Fruit fly (Drosophila melanogaster) whole organism, embryonic: ENCODE results near the gene CG1440.
A peak's percentile ranks its signal among the peaks of the same experiment; 100 is the strongest.

Source experiments
- Ada2b ChIP-seq: fragments of 200-800 bp; sonication (Bioruptor generic); IDR thresholded peaks from 2 replicates; pipeline ENCODE4 v1.3.6; 2022; ENCODE audit warnings: missing biosample characterization, missing genetic modification characterization
- Asciz ChIP-seq: fragments of 200-800 bp; sonication (Bioruptor generic); optimal IDR thresholded peaks from 2 replicates; lab custom pipeline; 2017; ENCODE audit warnings: missing biosample characterization, mild to moderate bottlenecking, missing genetic modification characterization, missing genetic modification reagents
- C15 ChIP-seq: fragments of 200-800 bp; sonication (Bioruptor generic); IDR thresholded peaks from 3 replicates; pipeline ENCODE4 v1.3.6; 2022; ENCODE audit warnings: missing biosample characterization, missing genetic modification characterization
- CG10267 ChIP-seq: fragments of 200-800 bp; sonication (Bioruptor generic); optimal IDR thresholded peaks from 2 replicates; lab custom pipeline; 2018; ENCODE audit warnings: missing biosample characterization, mild to moderate bottlenecking, missing genetic modification characterization, moderate library complexity
- CG10431 ChIP-seq: fragments of 200-800 bp; sonication (Bioruptor generic); optimal IDR thresholded peaks from 3 replicates; lab custom pipeline; 2018; ENCODE audit warnings: missing biosample characterization, mild to moderate bottlenecking, missing genetic modification characterization
- CG11247 ChIP-seq: fragments of 200-800 bp; sonication (Bioruptor generic); IDR thresholded peaks from 2 replicates; pipeline ENCODE4 v1.3.6; 2022; ENCODE audit warnings: missing biosample characterization, missing genetic modification characterization
- CG11398 ChIP-seq: fragments of 200-800 bp; sonication (Bioruptor generic); optimal IDR thresholded peaks from 2 replicates; lab custom pipeline; 2016; ENCODE audit warnings: missing biosample characterization, missing genetic modification characterization
- CG13123 ChIP-seq: fragments of 200-800 bp; sonication (Bioruptor generic); optimal IDR thresholded peaks from 2 replicates; lab custom pipeline; 2016; ENCODE audit warnings: missing biosample characterization, missing genetic modification characterization
- CG14860 ChIP-seq: fragments of 200-800 bp; sonication (Bioruptor generic); IDR thresholded peaks from 3 replicates; pipeline ENCODE4 v1.3.6; 2022; ENCODE audit warnings: missing biosample characterization, missing genetic modification characterization; ENCODE audit not compliant: partially characterized antibody
- CG16815 ChIP-seq: fragments of 200-800 bp; sonication (Bioruptor generic); optimal IDR thresholded peaks from 3 replicates; lab custom pipeline; 2017; ENCODE audit warnings: missing biosample characterization, mild to moderate bottlenecking, missing genetic modification characterization
- CG2116 ChIP-seq: fragments of 200-800 bp; sonication (Bioruptor generic); optimal IDR thresholded peaks from 3 replicates; lab custom pipeline; 2018; ENCODE audit warnings: missing biosample characterization, mild to moderate bottlenecking, missing genetic modification characterization
- CG2875 ChIP-seq: fragments of 200-800 bp; sonication (Bioruptor generic); optimal IDR thresholded peaks from 2 replicates; lab custom pipeline; 2017; ENCODE audit warnings: missing biosample characterization, mild to moderate bottlenecking, missing genetic modification characterization, missing genetic modification reagents
- CG30403 ChIP-seq: fragments of 200-800 bp; sonication (Bioruptor generic); optimal IDR thresholded peaks from 3 replicates; lab custom pipeline; 2016; ENCODE audit warnings: missing biosample characterization, missing genetic modification characterization
- CG31388 ChIP-seq: fragments of 200-800 bp; sonication (Bioruptor generic); optimal IDR thresholded peaks from 2 replicates; lab custom pipeline; 2016; ENCODE audit warnings: missing biosample characterization, missing genetic modification characterization
- CG32532 ChIP-seq: fragments of 200-800 bp; sonication (Bioruptor generic); IDR thresholded peaks from 2 replicates; pipeline ENCODE4 v1.3.6; 2022; ENCODE audit warnings: missing biosample characterization, missing genetic modification characterization
- CG33557 ChIP-seq: fragments of 200-800 bp; sonication (Bioruptor generic); optimal IDR thresholded peaks from 2 replicates; lab custom pipeline; 2019; ENCODE audit warnings: missing biosample characterization, mild to moderate bottlenecking, missing genetic modification characterization, moderate library complexity
- CG34224 ChIP-seq: fragments of 200-800 bp; sonication (Bioruptor generic); IDR thresholded peaks from 3 replicates; pipeline ENCODE4 v1.3.6; 2022; ENCODE audit warnings: missing biosample characterization, missing genetic modification characterization; ENCODE audit not compliant: partially characterized antibody
- CG34422 ChIP-seq: fragments of 200-800 bp; sonication (Bioruptor generic); IDR thresholded peaks from 3 replicates; pipeline ENCODE4 v1.3.6; 2022; ENCODE audit warnings: missing biosample characterization, missing genetic modification characterization
- CG3995 ChIP-seq: fragments of 200-800 bp; sonication (Bioruptor generic); optimal IDR thresholded peaks from 3 replicates; lab custom pipeline; 2016; ENCODE audit warnings: missing biosample characterization, missing genetic modification characterization
- CG6765 ChIP-seq: fragments of 200-800 bp; sonication (Bioruptor generic); optimal IDR thresholded peaks from 3 replicates; lab custom pipeline; 2017; ENCODE audit warnings: missing biosample characterization, mild to moderate bottlenecking, missing genetic modification characterization
- CG7839 ChIP-seq: fragments of 200-800 bp; sonication (Bioruptor generic); optimal IDR thresholded peaks from 3 replicates; lab custom pipeline; 2018; ENCODE audit warnings: missing biosample characterization, mild to moderate bottlenecking, missing genetic modification characterization, moderate library complexity
- CG7987 ChIP-seq: fragments of 200-800 bp; sonication (Bioruptor generic); optimal IDR thresholded peaks from 2 replicates; lab custom pipeline; 2018; ENCODE audit warnings: missing biosample characterization, mild to moderate bottlenecking, missing genetic modification characterization, moderate library complexity
- CkIIα-i1 ChIP-seq: fragments of 200-800 bp; sonication (Bioruptor generic); IDR thresholded peaks from 2 replicates; pipeline ENCODE4 v1.3.6; 2022; ENCODE audit warnings: missing biosample characterization, missing genetic modification characterization
- CoRest ChIP-seq: fragments of 200-800 bp; sonication (Bioruptor generic); optimal IDR thresholded peaks from 3 replicates; lab custom pipeline; 2018; ENCODE audit warnings: missing biosample characterization, mild to moderate bottlenecking, missing genetic modification characterization, moderate library complexity
- Eip74EF ChIP-seq, 2 experiments: fragments of 200-800 bp in 1 of 2; fragments of >200 bp in 1 of 2; sonication (Bioruptor generic) in 1 of 2; optimal IDR thresholded peaks; 2 replicates each; lab custom pipeline; 2017 to 2019; ENCODE audit warnings: missing biosample characterization in 2 of 2, missing genetic modification characterization in 2 of 2, mild to moderate bottlenecking in 1 of 2, moderate library complexity in 1 of 2
- Fer3 ChIP-seq: fragments of 200-800 bp; sonication (Bioruptor generic); optimal IDR thresholded peaks from 2 replicates; lab custom pipeline; 2018; ENCODE audit warnings: missing biosample characterization, mild to moderate bottlenecking, missing genetic modification characterization, moderate library complexity
- Hey ChIP-seq: fragments of 200-800 bp; sonication (Bioruptor generic); optimal IDR thresholded peaks from 3 replicates; lab custom pipeline; 2018; ENCODE audit warnings: missing biosample characterization, mild to moderate bottlenecking, missing genetic modification characterization
- HmgZ ChIP-seq: fragments of 200-800 bp; sonication (Bioruptor generic); optimal IDR thresholded peaks from 2 replicates; lab custom pipeline; 2018; ENCODE audit warnings: missing biosample characterization, mild to moderate bottlenecking, missing genetic modification characterization
- Hr51 ChIP-seq, 2 experiments: fragments of 200-800 bp; sonication (Bioruptor generic); optimal IDR thresholded peaks; 2 replicates in 1 of 2; 3 replicates in 1 of 2; lab custom pipeline; 2016 to 2018; ENCODE audit warnings: missing biosample characterization in 2 of 2, missing genetic modification characterization in 2 of 2, mild to moderate bottlenecking in 1 of 2, moderate library complexity in 1 of 2
- Hr78 ChIP-seq, 2 experiments: fragments of 200-800 bp in 1 of 2; fragments of >200 bp in 1 of 2; sonication (Bioruptor generic) in 1 of 2; optimal IDR thresholded peaks; 2 replicates each; lab custom pipeline; 2017 to 2019; ENCODE audit warnings: missing biosample characterization in 2 of 2, missing genetic modification characterization in 2 of 2, mild to moderate bottlenecking in 1 of 2, moderate library complexity in 1 of 2
- Lhr ChIP-seq: fragments of 200-800 bp; sonication (Bioruptor generic); optimal IDR thresholded peaks from 3 replicates; lab custom pipeline; 2017; ENCODE audit warnings: mild to moderate bottlenecking, missing biosample characterization, missing genetic modification reagents, missing genetic modification characterization
- NfI ChIP-seq: fragments of 200-800 bp; sonication (Bioruptor generic); optimal IDR thresholded peaks from 3 replicates; lab custom pipeline; 2018; ENCODE audit warnings: missing biosample characterization, mild to moderate bottlenecking, missing genetic modification characterization, moderate library complexity
- Trl ChIP-seq, 3 experiments: fragments of >200 bp in 2 of 3; fragments of 200-800 bp in 1 of 3; sonication (Bioruptor generic) in 1 of 3; optimal IDR thresholded peaks; 2 replicates in 1 of 3; 3 replicates in 2 of 3; lab custom pipeline; 2016 to 2017; ENCODE audit warnings: missing biosample characterization in 1 of 3, missing genetic modification characterization in 1 of 3
- chn ChIP-seq: fragments of 200-800 bp; sonication (Bioruptor generic); optimal IDR thresholded peaks from 2 replicates; lab custom pipeline; 2016; ENCODE audit warnings: missing biosample characterization, missing genetic modification characterization
- cwo ChIP-seq: fragments of 200-800 bp; sonication (Bioruptor generic); optimal IDR thresholded peaks from 3 replicates; lab custom pipeline; 2017; ENCODE audit warnings: missing biosample characterization, missing genetic modification characterization, mild to moderate bottlenecking, moderate library complexity, missing genetic modification reagents
- dimm ChIP-seq: fragments of 200-800 bp; sonication (Bioruptor generic); IDR thresholded peaks from 2 replicates; pipeline ENCODE4 v1.3.6; 2022; ENCODE audit warnings: missing biosample characterization, missing genetic modification characterization
- grau ChIP-seq: fragments of 200-800 bp; optimal IDR thresholded peaks from 3 replicates; lab custom pipeline; 2019; ENCODE audit warnings: missing biosample characterization, mild to moderate bottlenecking, missing genetic modification characterization, moderate library complexity
- hth ChIP-seq: fragments of >200 bp; optimal IDR thresholded peaks from 2 replicates; lab custom pipeline; 2017; ENCODE audit warnings: inconsistent platforms
- lilli ChIP-seq: fragments of 200-800 bp; sonication (Bioruptor generic); optimal IDR thresholded peaks from 3 replicates; lab custom pipeline; 2016; ENCODE audit warnings: missing biosample characterization, missing genetic modification characterization
- pan ChIP-seq, 4 experiments: fragments of >200 bp in 3 of 4; fragments of 200-800 bp in 1 of 4; sonication (Bioruptor generic) in 1 of 4; optimal IDR thresholded peaks in 3 of 4; IDR thresholded peaks in 1 of 4; 2 replicates each; pipeline versions ENCODE4 v1.3.6 to Lab custom; 2017 to 2022; ENCODE audit warnings: missing biosample characterization in 2 of 4, missing genetic modification characterization in 2 of 4, mixed read lengths in 1 of 4
- pfk ChIP-seq: fragments of 200-800 bp; sonication (Bioruptor generic); optimal IDR thresholded peaks from 2 replicates; lab custom pipeline; 2018; ENCODE audit warnings: missing biosample characterization, mild to moderate bottlenecking, missing genetic modification characterization, moderate library complexity
- pzg ChIP-seq: fragments of 200-800 bp; sonication (Bioruptor generic); optimal IDR thresholded peaks from 3 replicates; lab custom pipeline; 2018; ENCODE audit warnings: missing biosample characterization, mild to moderate bottlenecking, missing genetic modification characterization, moderate library complexity
- ro ChIP-seq: fragments of 200-800 bp; sonication (Bioruptor generic); IDR thresholded peaks from 2 replicates; pipeline ENCODE4 v1.3.6; 2022; ENCODE audit warnings: missing biosample characterization, missing genetic modification characterization
- sisA ChIP-seq: fragments of 200-800 bp; sonication (Bioruptor generic); IDR thresholded peaks from 2 replicates; pipeline ENCODE4 v1.3.6; 2022; ENCODE audit warnings: missing biosample characterization, missing genetic modification characterization
- slp2 ChIP-seq: fragments of 200-800 bp; sonication (Bioruptor generic); optimal IDR thresholded peaks from 2 replicates; lab custom pipeline; 2016; ENCODE audit warnings: missing biosample characterization, missing genetic modification characterization
- wor ChIP-seq: fragments of 200-800 bp; sonication (Bioruptor generic); IDR thresholded peaks from 2 replicates; pipeline ENCODE4 v1.3.6; 2022; ENCODE audit warnings: missing biosample characterization, missing genetic modification characterization

The CG1440 gene

dm6 chrX:8398177-8399018, 38.5 kb upstream of the CG1440 start, which contains the start of gene CG10555 (continued):
- no peak for TF ChIP-seq Hey (tag; lab: Kevin White, UChicago)
- no peak for TF ChIP-seq Asciz
- no peak for TF ChIP-seq pan (optimal IDR thresholded peaks at IDR 0.05; lab: Kevin White, UChicago)
- peak in 1 of 2 experiments; percentile 89 for TF ChIP-seq pan (GFP tag; optimal IDR thresholded peaks at IDR 0.05 in 1 of 2, IDR thresholded peaks at IDR 0.05 in 1 of 2)
- peak; percentile 83 for TF ChIP-seq NfI
- TF ChIP-seq CG14860: peak; percentile 81
- TF ChIP-seq pzg (GFP tag; lab: Kevin White, UChicago): peak; percentile 45
- TF ChIP-seq CG7987: peak; percentile 42
- TF ChIP-seq sisA: peak; percentile 92
- TF ChIP-seq Ada2b (GFP tag; lab: Robert Waterston, UW): peak; percentile 82
- peak; percentile 89 for TF ChIP-seq CG11247
- peak; percentile 66 for TF ChIP-seq CG11398
- TF ChIP-seq hth (lab: Kevin White, UChicago): no peak
- peak; percentile 75 for TF ChIP-seq CG34224 (GFP tag; lab: Robert Waterston, UW)
- TF ChIP-seq CG3995 (GFP tag; lab: Kevin White, UChicago): peak; percentile 53
- TF ChIP-seq CG6765 (GFP tag; lab: Kevin White, UChicago): peak; percentile 35
- TF ChIP-seq CG7839 (tag; lab: Kevin White, UChicago): peak; percentile 68
- TF ChIP-seq CG16815 (GFP tag; lab: Kevin White, UChicago): peak; percentile 89
- peak; percentile 79 for TF ChIP-seq CG32532 (GFP tag; lab: Robert Waterston, UW)
- peak; percentile 87 for TF ChIP-seq CG2116 (GFP tag; lab: Kevin White, UChicago)
- TF ChIP-seq CG33557 (GFP tag; lab: Kevin White, UChicago): peak; percentile 66
- TF ChIP-seq CG13123 (GFP tag; lab: Kevin White, UChicago): peak; percentile 71
- TF ChIP-seq CkIIα-i1 (GFP tag; lab: Robert Waterston, UW): no peak
- TF ChIP-seq lilli: peak; percentile 90
- TF ChIP-seq cwo: peak; percentile 36
- TF ChIP-seq dimm: peak; percentile 52
- TF ChIP-seq C15: 0 out of 3 replicates have a peak, but pooled peaks have one; percentile 14
- peak; percentile 79 for TF ChIP-seq slp2
- TF ChIP-seq pfk (GFP tag; lab: Kevin White, UChicago): no peak
- peak; percentile 90 for TF ChIP-seq CoRest (tag; lab: Kevin White, UChicago)
- TF ChIP-seq ro (GFP tag; lab: Robert Waterston, UW): peak; percentile 51
- peak; percentile 80 for TF ChIP-seq HmgZ (tag; lab: Kevin White, UChicago)
- peak; percentile 81 for TF ChIP-seq Fer3 (tag; lab: Kevin White, UChicago)
- peak; percentile 80 to 87 for TF ChIP-seq Hr51 (GFP tag; optimal IDR thresholded peaks at IDR 0.05; lab: Kevin White, UChicago)
- TF ChIP-seq Trl (optimal IDR thresholded peaks at IDR 0.05; lab: Kevin White, UChicago): no peak
- peak; percentile 88 for TF ChIP-seq Trl (GFP tag; optimal IDR thresholded peaks at IDR 0.05; lab: Kevin White, UChicago)
- peak in 1 of 2 experiments; percentile 33 for TF ChIP-seq Eip74EF (GFP tag; optimal IDR thresholded peaks at IDR 0.05; lab: Kevin White, UChicago)
- TF ChIP-seq CG10267: peak; percentile 90
- TF ChIP-seq Lhr (GFP tag; lab: Kevin White, UChicago): peak; percentile 41
- TF ChIP-seq chn (GFP tag; lab: Kevin White, UChicago): peak; percentile 93
- TF ChIP-seq CG10431: peak; percentile 27
- peak; percentile 28 for TF ChIP-seq CG2875 (GFP tag; lab: Kevin White, UChicago)
- peak; percentile 43 for TF ChIP-seq CG31388 (GFP tag; lab: Kevin White, UChicago)
- no peak for TF ChIP-seq Hr78 (GFP tag; optimal IDR thresholded peaks at IDR 0.05; lab: Kevin White, UChicago)
- TF ChIP-seq wor (GFP tag; lab: Robert Waterston, UW): peak; percentile 93
- peak; percentile 96 for TF ChIP-seq CG30403 (GFP tag; lab: Kevin White, UChicago)
- TF ChIP-seq CG34422 (GFP tag; lab: Robert Waterston, UW): peak; percentile 82
- peak; percentile 81 for TF ChIP-seq grau
